Fruit fly (Drosophila melanogaster) whole organism, embryonic: ENCODE results near the gene CG14915.

Experiments used
- CG12071 ChIP-seq: fragments of 200-800 bp; sonication (Bioruptor generic); optimal IDR thresholded peaks from 3 replicates; lab custom pipeline; 2018; ENCODE audit warnings: missing biosample characterization, mild to moderate bottlenecking, missing genetic modification characterization
- CG12744 ChIP-seq: fragments of 200-800 bp; sonication (Bioruptor generic); optimal IDR thresholded peaks from 2 replicates; lab custom pipeline; 2016; ENCODE audit warnings: missing biosample characterization, missing genetic modification characterization
- CG15601 ChIP-seq: fragments of 200-800 bp; sonication (Bioruptor generic); optimal IDR thresholded peaks from 3 replicates; lab custom pipeline; 2019; ENCODE audit warnings: missing biosample characterization, mild to moderate bottlenecking, missing genetic modification characterization, moderate library complexity
- CG1602 ChIP-seq: fragments of 200-800 bp; sonication (Bioruptor generic); optimal IDR thresholded peaks from 3 replicates; lab custom pipeline; 2016; ENCODE audit warnings: missing biosample characterization, missing genetic modification characterization
- CG1603 ChIP-seq: fragments of 200-800 bp; sonication (Bioruptor generic); optimal IDR thresholded peaks from 2 replicates; lab custom pipeline; 2019; ENCODE audit warnings: missing biosample characterization, mild to moderate bottlenecking, missing genetic modification characterization, moderate library complexity
- CG16779 ChIP-seq: fragments of 200-800 bp; sonication (Bioruptor generic); IDR thresholded peaks from 2 replicates; pipeline ENCODE4 v1.3.6; 2022; ENCODE audit warnings: missing biosample characterization, missing genetic modification characterization
- CG16815 ChIP-seq: fragments of 200-800 bp; sonication (Bioruptor generic); optimal IDR thresholded peaks from 3 replicates; lab custom pipeline; 2017; ENCODE audit warnings: missing biosample characterization, mild to moderate bottlenecking, missing genetic modification characterization
- CG16863 ChIP-seq: fragments of 200-800 bp; sonication (Bioruptor generic); optimal IDR thresholded peaks from 3 replicates; lab custom pipeline; 2016; ENCODE audit warnings: missing biosample characterization, missing genetic modification characterization
- CG17385 ChIP-seq: fragments of 200-800 bp; sonication (Bioruptor generic); optimal IDR thresholded peaks from 3 replicates; lab custom pipeline; 2018; ENCODE audit warnings: missing biosample characterization, mild to moderate bottlenecking, missing genetic modification characterization
- CG2120 ChIP-seq: fragments of 200-800 bp; sonication (Bioruptor generic); optimal IDR thresholded peaks from 3 replicates; lab custom pipeline; 2016; ENCODE audit warnings: missing biosample characterization, missing genetic modification characterization
- CG2202 ChIP-seq: fragments of 200-800 bp; sonication (Bioruptor generic); optimal IDR thresholded peaks from 2 replicates; lab custom pipeline; 2018; ENCODE audit warnings: missing biosample characterization, mild to moderate bottlenecking, missing genetic modification characterization
- CG2678 ChIP-seq: fragments of 200-800 bp; sonication (Bioruptor generic); optimal IDR thresholded peaks from 3 replicates; lab custom pipeline; 2019; ENCODE audit warnings: missing biosample characterization, mild to moderate bottlenecking, missing genetic modification characterization, moderate library complexity
- CG2889 ChIP-seq: fragments of 200-800 bp; sonication (Bioruptor generic); IDR thresholded peaks from 3 replicates; pipeline ENCODE4 v1.3.6; 2022; ENCODE audit warnings: missing biosample characterization, missing genetic modification characterization
- CG30403 ChIP-seq: fragments of 200-800 bp; sonication (Bioruptor generic); optimal IDR thresholded peaks from 3 replicates; lab custom pipeline; 2016; ENCODE audit warnings: missing biosample characterization, missing genetic modification characterization
- CG30431 ChIP-seq: fragments of 200-800 bp; sonication (Bioruptor generic); optimal IDR thresholded peaks from 2 replicates; lab custom pipeline; 2017; ENCODE audit warnings: missing biosample characterization, missing genetic modification characterization
- CG4617 ChIP-seq: fragments of 200-800 bp; sonication (Bioruptor generic); optimal IDR thresholded peaks from 3 replicates; lab custom pipeline; 2016; ENCODE audit warnings: missing biosample characterization, missing genetic modification characterization, borderline replicate concordance
- CG4854 ChIP-seq: fragments of 200-800 bp; sonication (Bioruptor generic); optimal IDR thresholded peaks from 2 replicates; lab custom pipeline; 2016; ENCODE audit warnings: missing biosample characterization, missing genetic modification characterization, inconsistent platforms
- CG5180 ChIP-seq: fragments of 200-800 bp; sonication (Bioruptor generic); optimal IDR thresholded peaks from 3 replicates; lab custom pipeline; 2017; ENCODE audit warnings: missing biosample characterization, missing genetic modification characterization, mild to moderate bottlenecking, moderate library complexity, missing genetic modification reagents
- CG6654 ChIP-seq: fragments of 200-800 bp; sonication (Bioruptor generic); optimal IDR thresholded peaks from 2 replicates; lab custom pipeline; 2017; ENCODE audit warnings: missing biosample characterization, mild to moderate bottlenecking, missing genetic modification characterization
- CG7987 ChIP-seq: fragments of 200-800 bp; sonication (Bioruptor generic); optimal IDR thresholded peaks from 2 replicates; lab custom pipeline; 2018; ENCODE audit warnings: missing biosample characterization, mild to moderate bottlenecking, missing genetic modification characterization, moderate library complexity
- CG8388 ChIP-seq: fragments of 200-800 bp; sonication (Bioruptor generic); optimal IDR thresholded peaks from 2 replicates; lab custom pipeline; 2019; ENCODE audit warnings: missing biosample characterization, mild to moderate bottlenecking, missing genetic modification characterization, moderate library complexity
- CG9876 ChIP-seq: fragments of 200-800 bp; sonication (Bioruptor generic); optimal IDR thresholded peaks from 2 replicates; lab custom pipeline; 2016; ENCODE audit warnings: missing biosample characterization, missing genetic modification characterization
- CrebB ChIP-seq: fragments of 200-800 bp; sonication (Bioruptor generic); optimal IDR thresholded peaks from 3 replicates; lab custom pipeline; 2018; ENCODE audit warnings: missing biosample characterization, mild to moderate bottlenecking, missing genetic modification characterization
- D ChIP-seq, 2 experiments: fragments of 200-800 bp in 1 of 2; fragments of >200 bp in 1 of 2; sonication (Bioruptor generic) in 1 of 2; optimal IDR thresholded peaks; 2 replicates in 1 of 2; 3 replicates in 1 of 2; lab custom pipeline; 2017; ENCODE audit warnings: mild to moderate bottlenecking in 1 of 2, missing biosample characterization in 1 of 2, missing genetic modification characterization in 1 of 2, missing genetic modification reagents in 1 of 2
- Dbx ChIP-seq: fragments of 200-800 bp; sonication (Bioruptor generic); IDR thresholded peaks from 3 replicates; pipeline ENCODE4 v1.3.6; 2022; ENCODE audit warnings: missing biosample characterization, missing genetic modification characterization
- Dll ChIP-seq: fragments of 200-800 bp; sonication (Bioruptor generic); IDR thresholded peaks from 4 replicates; pipeline ENCODE4 v1.3.6; 2022; ENCODE audit warnings: missing biosample characterization, missing genetic modification characterization; ENCODE audit not compliant: partially characterized antibody
- HLH4C ChIP-seq: fragments of 200-800 bp; sonication (Bioruptor generic); IDR thresholded peaks from 3 replicates; pipeline ENCODE4 v1.3.6; 2022; ENCODE audit warnings: missing biosample characterization, missing genetic modification characterization; ENCODE audit not compliant: partially characterized antibody
- HLH54F ChIP-seq: fragments of 200-800 bp; sonication (Bioruptor generic); optimal IDR thresholded peaks from 3 replicates; lab custom pipeline; 2016; ENCODE audit warnings: missing biosample characterization, missing genetic modification characterization
- HmgD ChIP-seq: fragments of 200-800 bp; sonication (Bioruptor generic); optimal IDR thresholded peaks from 3 replicates; lab custom pipeline; 2016; ENCODE audit warnings: missing biosample characterization, missing genetic modification characterization
- Hr3 ChIP-seq: fragments of 200-800 bp; sonication (Bioruptor generic); optimal IDR thresholded peaks from 3 replicates; lab custom pipeline; 2016; ENCODE audit warnings: missing biosample characterization, missing genetic modification characterization
- MTF-1 ChIP-seq: fragments of 200-800 bp; sonication (Bioruptor generic); optimal IDR thresholded peaks from 2 replicates; lab custom pipeline; 2018; ENCODE audit warnings: missing biosample characterization, mild to moderate bottlenecking, missing genetic modification characterization, borderline replicate concordance
- Nf-YB ChIP-seq: fragments of 200-800 bp; sonication (Bioruptor generic); optimal IDR thresholded peaks from 3 replicates; lab custom pipeline; 2019; ENCODE audit warnings: missing biosample characterization, mild to moderate bottlenecking, missing genetic modification characterization, moderate library complexity
- Stat92E ChIP-seq, 3 experiments: fragments of >200 bp in 2 of 3; fragments of 200-800 bp in 1 of 3; sonication (Bioruptor generic) in 1 of 3; optimal IDR thresholded peaks; 2 replicates each; lab custom pipeline; 2017 to 2019; ENCODE audit warnings: missing biosample characterization in 3 of 3, missing genetic modification characterization in 3 of 3, mild to moderate bottlenecking in 1 of 3, moderate library complexity in 1 of 3
- Vsx1 ChIP-seq: fragments of 200-800 bp; sonication (Bioruptor generic); optimal IDR thresholded peaks from 2 replicates; lab custom pipeline; 2017; ENCODE audit warnings: missing biosample characterization, mild to moderate bottlenecking, missing genetic modification characterization, missing genetic modification reagents
- chinmo ChIP-seq: fragments of 200-800 bp; sonication (Bioruptor generic); IDR thresholded peaks from 4 replicates; pipeline ENCODE4 v1.3.6; 2022; ENCODE audit warnings: missing biosample characterization, missing genetic modification characterization; ENCODE audit not compliant: partially characterized antibody
- dmrt11E ChIP-seq: fragments of 200-800 bp; sonication (Bioruptor generic); optimal IDR thresholded peaks from 3 replicates; lab custom pipeline; 2018; ENCODE audit warnings: missing biosample characterization, mild to moderate bottlenecking, missing genetic modification characterization, moderate library complexity
- en ChIP-seq: fragments of 200-800 bp; sonication (Bioruptor generic); optimal IDR thresholded peaks from 2 replicates; lab custom pipeline; 2016; ENCODE audit warnings: missing biosample characterization, missing genetic modification characterization
- fd64A ChIP-seq: fragments of 200-800 bp; sonication (Bioruptor generic); optimal IDR thresholded peaks from 3 replicates; lab custom pipeline; 2018; ENCODE audit warnings: missing biosample characterization, mild to moderate bottlenecking, missing genetic modification characterization
- hbn ChIP-seq: fragments of 200-800 bp; sonication (Bioruptor generic); IDR thresholded peaks from 2 replicates; pipeline ENCODE4 v1.3.6; 2022; ENCODE audit warnings: missing biosample characterization, missing genetic modification characterization; ENCODE audit not compliant: partially characterized antibody
- mirr ChIP-seq: fragments of 200-800 bp; sonication (Bioruptor generic); optimal IDR thresholded peaks from 3 replicates; lab custom pipeline; 2018; ENCODE audit warnings: missing biosample characterization, mild to moderate bottlenecking, missing genetic modification characterization
- otp ChIP-seq: fragments of 200-800 bp; sonication (Bioruptor generic); IDR thresholded peaks from 3 replicates; pipeline ENCODE4, ENCODE4 v1.3.6; 2022; ENCODE audit warnings: missing biosample characterization, missing genetic modification characterization
- pnt ChIP-seq: fragments of 200-800 bp; sonication (Bioruptor generic); optimal IDR thresholded peaks from 3 replicates; lab custom pipeline; 2016; ENCODE audit warnings: missing biosample characterization, missing genetic modification characterization
- pum ChIP-seq: fragments of 200-800 bp; sonication (Bioruptor generic); optimal IDR thresholded peaks from 2 replicates; lab custom pipeline; 2016; ENCODE audit warnings: missing biosample characterization, missing genetic modification characterization
- row ChIP-seq: fragments of 200-800 bp; sonication (Bioruptor generic); IDR thresholded peaks from 3 replicates; pipeline ENCODE4 v1.3.6; 2022; ENCODE audit warnings: missing biosample characterization, missing genetic modification characterization
- sens ChIP-seq: fragments of 200-800 bp; sonication (Bioruptor generic); peaks from one replicate; lab custom pipeline; 2016; ENCODE audit warnings: missing biosample characterization, missing genetic modification characterization
- sima ChIP-seq: fragments of 200-800 bp; sonication (Bioruptor generic); optimal IDR thresholded peaks from 2 replicates; lab custom pipeline; 2016; ENCODE audit warnings: missing biosample characterization, missing genetic modification characterization
- sob ChIP-seq: fragments of 200-800 bp; sonication (Bioruptor generic); IDR thresholded peaks from 2 replicates; pipeline ENCODE4 v1.3.6; 2022; ENCODE audit warnings: missing biosample characterization, missing genetic modification characterization
- tgo ChIP-seq: fragments of 200-800 bp; sonication (Bioruptor generic); IDR thresholded peaks from 3 replicates; pipeline ENCODE4 v1.3.6; 2022; ENCODE audit warnings: missing biosample characterization, missing genetic modification characterization
- z ChIP-seq: fragments of 200-800 bp; sonication (Bioruptor generic); IDR thresholded peaks from 3 replicates; pipeline ENCODE4 v1.3.6; 2022; ENCODE audit warnings: missing biosample characterization, missing genetic modification characterization

The CG14915 gene

DNA sequence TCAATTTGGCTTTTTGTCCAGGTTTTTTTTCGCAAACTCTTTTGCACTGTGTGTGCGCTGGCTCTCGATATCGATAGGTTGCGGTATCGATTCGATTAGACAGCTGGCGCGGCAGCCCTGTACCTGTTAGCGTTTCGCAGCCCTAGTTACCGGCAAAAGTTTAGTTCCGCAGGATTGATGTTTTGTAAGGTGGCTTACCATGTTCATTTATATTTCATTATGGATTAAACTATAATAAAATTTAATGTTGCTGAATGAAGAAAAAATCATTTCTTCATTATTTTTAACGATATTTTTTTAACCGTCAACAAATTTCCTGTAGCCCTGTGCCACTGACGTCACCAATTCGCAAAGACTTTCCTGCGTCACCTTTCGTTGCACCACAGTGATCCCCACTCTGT, 35.7 kb downstream of the CG14915 start, which contains the start of gene Reps (continued):
- TF ChIP-seq CG17385 (GFP tag; lab: Kevin White, UChicago) = peak; percentile 95
- TF ChIP-seq Hr3 (GFP tag; lab: Kevin White, UChicago) = peak; percentile 99
- peak; percentile 94 for TF ChIP-seq CG7987 (GFP tag; lab: Kevin White, UChicago)
- peak; percentile 98 for TF ChIP-seq pnt
- TF ChIP-seq sob (GFP tag; lab: Robert Waterston, UW) = peak; percentile 99
- peak; percentile 94 for TF ChIP-seq mirr (GFP tag; lab: Kevin White, UChicago)
- TF ChIP-seq CG16815 (GFP tag; lab: Kevin White, UChicago) = peak; percentile 99
- peak; percentile 98 for TF ChIP-seq CG8388 (GFP tag; lab: Kevin White, UChicago)
- peak; percentile 98 for TF ChIP-seq pum
- TF ChIP-seq sens = peak; percentile 100
- peak in 1 of 3 experiments; percentile 93 for TF ChIP-seq Stat92E (GFP tag; optimal IDR thresholded peaks at IDR 0.05; lab: Kevin White, UChicago)
- TF ChIP-seq CG15601 (tag; lab: Kevin White, UChicago) = peak; percentile 97
- TF ChIP-seq CrebB (tag; lab: Kevin White, UChicago) = peak; percentile 96
- peak; percentile 56; the same call in 1 of the 2 replicates for TF ChIP-seq hbn (GFP tag; lab: Robert Waterston, UW)
- peak; percentile 99 for TF ChIP-seq CG30403 (GFP tag; lab: Kevin White, UChicago)
- peak; percentile 88 for TF ChIP-seq Nf-YB
- peak; percentile 97 for TF ChIP-seq CG2202
- TF ChIP-seq sima = peak; percentile 91
- TF ChIP-seq CG5180 = peak; percentile 89
- TF ChIP-seq Dbx (GFP tag; lab: Robert Waterston, UW) = peak; percentile 99
- TF ChIP-seq CG16863 (GFP tag; lab: Kevin White, UChicago) = peak; percentile 97
- TF ChIP-seq fd64A = peak; percentile 94
- peak; percentile 98 for TF ChIP-seq HLH54F (GFP tag; lab: Kevin White, UChicago)
- TF ChIP-seq en (GFP tag; lab: Kevin White, UChicago) = peak; percentile 95
- TF ChIP-seq HmgD (GFP tag; lab: Kevin White, UChicago) = peak; percentile 96
- TF ChIP-seq Dll (GFP tag; lab: Robert Waterston, UW) = peak; percentile 74
- no peak for TF ChIP-seq Vsx1
- peak; percentile 98 for TF ChIP-seq CG2889 (GFP tag; lab: Robert Waterston, UW)
- TF ChIP-seq CG4617 (GFP tag; lab: Kevin White, UChicago) = peak; percentile 99
- TF ChIP-seq CG30431 (GFP tag; lab: Kevin White, UChicago) = peak; percentile 99
- TF ChIP-seq z = peak; percentile 83
- peak; percentile 99 for TF ChIP-seq tgo
- TF ChIP-seq CG12071 = peak; percentile 96
- peak; percentile 74 for TF ChIP-seq HLH4C (GFP tag; lab: Robert Waterston, UW)
- TF ChIP-seq dmrt11E (tag; lab: Kevin White, UChicago) = peak; percentile 99
- TF ChIP-seq CG9876 = peak; percentile 96
- TF ChIP-seq row = peak; percentile 99
- TF ChIP-seq CG4854 = peak; percentile 97
- TF ChIP-seq CG6654 (GFP tag; lab: Kevin White, UChicago) = peak; percentile 93
- TF ChIP-seq CG2120 (GFP tag; lab: Kevin White, UChicago) = peak; percentile 99
- peak; percentile 97 for TF ChIP-seq CG12744 (GFP tag; lab: Kevin White, UChicago)
- TF ChIP-seq CG16779 (GFP tag; lab: Robert Waterston, UW) = peak; percentile 95
- peak; percentile 98 for TF ChIP-seq otp (GFP tag; lab: Robert Waterston, UW)
- no peak for TF ChIP-seq chinmo (GFP tag; lab: Robert Waterston, UW)
- peak; percentile 98 for TF ChIP-seq CG1603 (tag; lab: Kevin White, UChicago)
- TF ChIP-seq CG2678 (tag; lab: Kevin White, UChicago) = peak; percentile 98
- no peak for TF ChIP-seq D (optimal IDR thresholded peaks at IDR 0.05; lab: Kevin White, UChicago)
- TF ChIP-seq D (GFP tag; optimal IDR thresholded peaks at IDR 0.05; lab: Kevin White, UChicago) = peak; percentile 99
- peak; percentile 95 for TF ChIP-seq MTF-1 (GFP tag; lab: Kevin White, UChicago)
- TF ChIP-seq CG1602 (GFP tag; lab: Kevin White, UChicago) = peak; percentile 99
